Fruit fly (Drosophila melanogaster) whole organism, pupa: Measurements from ENCODE around the gene Galt.

ENCODE experiments used
- CG10348 ChIP-seq: fragments of 200-800 bp; sonication (Bioruptor generic); IDR thresholded peaks from 2 replicates; pipeline ENCODE4 v1.3.6; 2022; ENCODE audit warnings: missing biosample characterization, missing genetic modification characterization
- CG12605 ChIP-seq: fragments of 200-800 bp; sonication (Bioruptor generic); IDR thresholded peaks from 2 replicates; pipeline ENCODE4 v1.3.6; 2022; ENCODE audit warnings: missing biosample characterization, missing genetic modification characterization
- CG13204 ChIP-seq: fragments of 200-800 bp; sonication (Bioruptor generic); optimal IDR thresholded peaks from 2 replicates; lab custom pipeline; 2018; ENCODE audit warnings: missing biosample characterization, mild to moderate bottlenecking, missing genetic modification characterization, moderate library complexity
- CG14655 ChIP-seq: fragments of 200-800 bp; sonication (Bioruptor generic); optimal IDR thresholded peaks from 3 replicates; lab custom pipeline; 2017; ENCODE audit warnings: mild to moderate bottlenecking, missing biosample characterization, missing genetic modification reagents, missing genetic modification characterization
- CG15710 ChIP-seq: fragments of 200-800 bp; sonication (Bioruptor generic); optimal IDR thresholded peaks from 2 replicates; lab custom pipeline; 2018; ENCODE audit warnings: missing biosample characterization, mild to moderate bottlenecking, missing genetic modification characterization, moderate library complexity
- CG17806 ChIP-seq: fragments of 200-800 bp; sonication (Bioruptor generic); optimal IDR thresholded peaks from 2 replicates; lab custom pipeline; 2018; ENCODE audit warnings: missing biosample characterization, mild to moderate bottlenecking, missing genetic modification characterization, moderate library complexity
- CG32121 ChIP-seq: fragments of 200-800 bp; sonication (Bioruptor generic); IDR thresholded peaks from 2 replicates; pipeline ENCODE4 v1.3.6; 2022; ENCODE audit warnings: missing biosample characterization, missing genetic modification characterization
- CG34367 ChIP-seq: fragments of 200-800 bp; sonication (Bioruptor generic); optimal IDR thresholded peaks from 2 replicates; lab custom pipeline; 2018; ENCODE audit warnings: missing biosample characterization, mild to moderate bottlenecking, missing genetic modification characterization
- CG4496 ChIP-seq: fragments of 200-800 bp; sonication (Bioruptor generic); IDR thresholded peaks from 3 replicates; pipeline ENCODE4 v1.3.6; 2022; ENCODE audit warnings: missing biosample characterization, missing genetic modification characterization
- CG8159 ChIP-seq: fragments of 200-800 bp; sonication (Bioruptor generic); optimal IDR thresholded peaks from 3 replicates; lab custom pipeline; 2018; ENCODE audit warnings: missing biosample characterization, mild to moderate bottlenecking, missing genetic modification characterization, moderate library complexity
- CG8301 ChIP-seq: fragments of 200-800 bp; sonication (Bioruptor generic); optimal IDR thresholded peaks from 2 replicates; lab custom pipeline; 2018; ENCODE audit warnings: missing biosample characterization, mild to moderate bottlenecking, missing genetic modification characterization
- CG9948 ChIP-seq: fragments of 200-800 bp; sonication (Bioruptor generic); optimal IDR thresholded peaks from 2 replicates; lab custom pipeline; 2018; ENCODE audit warnings: missing biosample characterization, mild to moderate bottlenecking, missing genetic modification characterization, moderate library complexity
- D1 ChIP-seq: fragments of 200-800 bp; sonication (Bioruptor generic); optimal IDR thresholded peaks from 2 replicates; lab custom pipeline; 2018; ENCODE audit warnings: missing biosample characterization, mild to moderate bottlenecking, missing genetic modification characterization, moderate library complexity
- EcR ChIP-seq: fragments of 200-800 bp; sonication (Bioruptor generic); optimal IDR thresholded peaks from 3 replicates; lab custom pipeline; 2019; ENCODE audit warnings: missing biosample characterization, missing genetic modification characterization, mild to moderate bottlenecking, moderate library complexity, missing genetic modification reagents
- Ets98B ChIP-seq: fragments of 200-800 bp; sonication (Bioruptor generic); IDR thresholded peaks from 2 replicates; pipeline ENCODE4 v1.3.6; 2022; ENCODE audit warnings: missing biosample characterization, missing genetic modification characterization
- Pif1A ChIP-seq: fragments of 200-800 bp; sonication (Bioruptor generic); optimal IDR thresholded peaks from 3 replicates; lab custom pipeline; 2016; ENCODE audit warnings: missing biosample characterization, missing genetic modification characterization
- Pif1B ChIP-seq: fragments of 200-800 bp; sonication (Bioruptor generic); optimal IDR thresholded peaks from 3 replicates; lab custom pipeline; 2016; ENCODE audit warnings: missing biosample characterization, missing genetic modification characterization
- Snoo ChIP-seq: fragments of 200-800 bp; sonication (Bioruptor generic); optimal IDR thresholded peaks from 3 replicates; lab custom pipeline; 2017; ENCODE audit warnings: missing biosample characterization, mild to moderate bottlenecking, missing genetic modification characterization, inconsistent platforms
- fd96Ca ChIP-seq: fragments of 200-800 bp; sonication (Bioruptor generic); IDR thresholded peaks from 3 replicates; pipeline ENCODE4 v1.3.6; 2022; ENCODE audit warnings: missing biosample characterization, missing genetic modification characterization
- gl ChIP-seq: fragments of 200-800 bp; sonication (Bioruptor generic); optimal IDR thresholded peaks from 2 replicates; lab custom pipeline; 2018; ENCODE audit warnings: missing biosample characterization, mild to moderate bottlenecking, missing genetic modification characterization
- rn ChIP-seq: fragments of 200-800 bp; sonication (Bioruptor generic); IDR thresholded peaks from 2 replicates; pipeline ENCODE4 v1.3.6; 2022; ENCODE audit warnings: missing biosample characterization, missing genetic modification characterization

The Galt gene

DNA sequence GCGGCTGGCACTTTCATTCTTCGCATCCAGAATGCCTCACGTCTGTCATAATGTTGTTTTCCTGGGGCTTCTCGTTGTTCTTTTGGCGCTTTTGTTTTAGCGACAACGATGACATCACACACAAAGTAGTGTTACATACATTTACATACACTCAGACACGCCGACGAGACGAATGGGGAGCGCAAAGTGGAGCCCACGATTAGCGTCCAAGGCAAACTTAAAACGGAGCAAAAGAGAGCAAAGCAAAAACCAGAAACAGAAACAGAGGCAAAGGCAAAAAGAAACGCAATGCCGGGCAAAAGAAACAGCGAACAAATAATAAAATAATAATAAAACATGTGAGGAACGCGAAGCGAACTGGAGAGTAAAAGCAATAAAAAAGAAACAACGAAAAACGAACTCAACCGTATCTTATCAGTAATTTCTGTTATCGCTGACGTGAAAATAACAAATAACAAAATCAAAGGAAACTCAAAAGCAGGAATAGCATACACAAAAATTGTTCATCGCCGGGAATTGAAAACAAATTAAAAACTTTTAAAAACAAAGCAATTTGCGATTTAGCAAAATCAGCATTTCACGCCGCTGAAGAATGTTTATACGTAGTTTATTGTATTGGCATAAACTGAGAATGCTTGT lies 23.3 kb downstream of the Galt start:
- peak; percentile 17 for TF ChIP-seq Pif1B (GFP tag; lab: Kevin White, UChicago)
- no peak for TF ChIP-seq CG17806 (tag; lab: Kevin White, UChicago)
- peak; percentile 28 for TF ChIP-seq EcR
- TF ChIP-seq Ets98B (GFP tag; lab: Robert Waterston, UW) = no peak
- no peak for TF ChIP-seq CG32121 (GFP tag; lab: Robert Waterston, UW)
- no peak for TF ChIP-seq D1 (tag; lab: Kevin White, UChicago)
- TF ChIP-seq gl (tag; lab: Kevin White, UChicago) = peak; percentile 58
- no peak for TF ChIP-seq Snoo (tag; lab: Kevin White, UChicago)
- no peak for TF ChIP-seq CG34367 (tag; lab: Kevin White, UChicago)
- TF ChIP-seq CG13204 (GFP tag; lab: Kevin White, UChicago) = no peak
- TF ChIP-seq rn (GFP tag; lab: Robert Waterston, UW) = no peak
- TF ChIP-seq CG8159 = no peak
- no peak for TF ChIP-seq CG10348
- no peak for TF ChIP-seq CG9948 (tag; lab: Kevin White, UChicago)
- 0 out of 2 replicates have a peak, but pooled peaks have one; percentile 11 for TF ChIP-seq CG12605 (GFP tag; lab: Robert Waterston, UW)
- TF ChIP-seq Pif1A (GFP tag; lab: Kevin White, UChicago) = no peak
- TF ChIP-seq fd96Ca (GFP tag; lab: Robert Waterston, UW) = 0 out of 3 replicates have a peak, but pooled peaks have one; percentile 38
- peak; percentile 34; the same call in 1 of the 3 replicates for TF ChIP-seq CG4496
- no peak for TF ChIP-seq CG8301 (tag; lab: Kevin White, UChicago)
- TF ChIP-seq CG14655 (GFP tag; lab: Kevin White, UChicago) = no peak
- no peak for TF ChIP-seq CG15710

DNA sequence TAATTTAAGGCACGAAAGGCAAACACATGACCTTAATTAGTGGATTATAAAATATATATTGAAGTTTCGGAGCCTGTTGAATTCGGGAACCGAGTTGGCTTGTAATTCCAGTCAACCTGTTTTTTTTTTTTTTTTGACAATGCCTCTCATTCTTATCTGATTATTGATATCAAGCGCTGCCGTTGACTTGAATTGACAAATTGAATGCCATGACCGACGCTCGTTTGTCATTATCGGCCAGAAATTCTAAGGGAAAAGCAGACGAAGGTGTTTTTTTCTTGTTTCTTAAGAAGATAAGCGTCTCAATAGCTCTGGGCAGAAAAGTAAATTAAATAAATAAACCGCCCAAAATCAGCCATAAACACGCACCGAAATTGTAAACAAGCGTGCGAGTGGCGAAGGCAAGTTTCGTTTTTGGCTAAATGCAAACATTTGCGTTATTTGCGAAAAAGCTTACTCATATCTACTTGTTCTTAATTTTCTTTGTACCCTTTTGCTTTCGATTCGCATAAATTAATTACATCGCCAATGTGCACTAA lies 24.5 kb downstream of the Galt start:
- TF ChIP-seq CG17806 (tag; lab: Kevin White, UChicago) (no peak), EcR (no peak), CG13204 (GFP tag; lab: Kevin White, UChicago) (no peak), Pif1B (GFP tag; lab: Kevin White, UChicago) (no peak), CG14655 (GFP tag; lab: Kevin White, UChicago) (no peak), CG10348 (no peak), D1 (tag; lab: Kevin White, UChicago) (no peak)

DNA sequence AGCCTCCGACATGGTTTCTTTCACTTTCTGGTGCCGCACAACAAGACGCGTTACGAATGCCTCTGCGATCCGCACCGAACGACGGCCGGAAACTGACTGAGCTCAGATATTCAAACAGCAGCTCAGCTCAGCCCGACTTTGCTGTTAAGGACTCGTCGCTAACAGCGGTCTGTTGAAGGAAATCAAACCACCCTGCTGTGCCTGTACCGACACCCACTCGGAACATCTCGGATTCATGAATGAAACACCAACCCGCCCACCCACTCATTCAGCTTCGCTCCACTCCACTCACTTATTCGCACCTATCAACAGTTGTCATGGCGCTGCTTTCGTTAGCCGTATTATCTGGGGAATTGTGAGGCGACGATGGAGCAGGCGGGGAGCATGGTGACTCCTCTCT lies 35.5 kb downstream of the Galt start, which contains the start of gene Oatp26F:
Oatp26F (minus strand) TSS at position 101 of the 400 bp plus-strand sequence.
- no peak for TF ChIP-seq EcR
- TF ChIP-seq Snoo (tag; lab: Kevin White, UChicago) = no peak

DNA sequence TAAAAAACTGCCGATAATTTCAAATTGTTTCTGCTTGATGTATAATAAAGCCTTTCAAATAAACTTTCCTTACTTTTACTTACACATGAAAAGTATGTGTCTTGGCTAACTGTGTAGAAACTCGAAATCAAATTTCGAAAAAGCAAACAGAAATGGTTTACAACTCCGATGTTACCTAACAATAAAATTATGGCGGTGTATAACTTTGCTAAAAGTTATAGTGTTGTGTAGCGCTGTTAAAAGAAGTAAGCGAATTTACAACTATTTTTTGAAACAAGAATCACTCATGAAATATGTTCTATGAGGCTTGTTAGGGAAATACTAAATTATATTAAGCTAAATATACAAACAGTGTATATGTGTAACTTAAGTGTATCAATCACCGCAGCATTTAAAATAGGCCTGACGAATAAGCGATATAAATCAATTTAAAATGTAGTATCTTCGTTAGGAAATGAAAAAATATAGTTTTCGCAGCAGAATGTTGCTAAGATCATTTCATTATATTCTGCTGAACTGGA lies 45.1 kb downstream of the Galt start, which contains the start of gene CG34345:
CG34345 (plus strand) TSS at position 471 of the 521 bp plus-strand sequence.
- TF ChIP-seq Pif1B (GFP tag; lab: Kevin White, UChicago) (no peak), CG10348 (no peak), CG12605 (GFP tag; lab: Robert Waterston, UW) (no peak), D1 (tag; lab: Kevin White, UChicago) (peak; percentile 78), CG17806 (tag; lab: Kevin White, UChicago) (no peak), CG14655 (GFP tag; lab: Kevin White, UChicago) (no peak), fd96Ca (GFP tag; lab: Robert Waterston, UW) (no peak)

DNA sequence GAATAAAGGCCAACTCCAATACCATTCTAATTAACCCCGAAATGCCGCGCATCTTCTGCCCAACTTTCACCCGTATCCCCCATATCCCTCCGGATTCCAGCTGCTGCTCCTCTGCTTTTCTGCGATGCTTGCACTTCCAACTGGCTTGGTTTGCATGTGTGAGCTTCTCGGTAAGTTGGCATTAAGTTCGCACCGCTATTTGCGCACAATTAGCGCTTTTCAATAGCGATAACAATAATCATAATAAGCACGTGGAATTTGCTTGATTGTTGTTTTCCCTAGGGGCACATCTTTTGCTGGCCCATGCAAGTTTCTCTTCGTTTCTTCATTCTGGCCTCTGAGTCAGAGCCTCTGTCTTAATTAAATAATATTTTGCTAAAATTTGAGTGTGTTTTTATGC lies 45.8 kb downstream of the Galt start:
- TF ChIP-seq Pif1B (GFP tag; lab: Kevin White, UChicago) = no peak
- TF ChIP-seq CG8301 (tag; lab: Kevin White, UChicago) = no peak
- no peak for TF ChIP-seq EcR
- TF ChIP-seq CG15710 = no peak
- no peak for TF ChIP-seq CG14655 (GFP tag; lab: Kevin White, UChicago)
- no peak for TF ChIP-seq CG4496
- TF ChIP-seq CG17806 (tag; lab: Kevin White, UChicago) = no peak
- no peak for TF ChIP-seq Ets98B (GFP tag; lab: Robert Waterston, UW)
- no peak for TF ChIP-seq CG9948 (tag; lab: Kevin White, UChicago)
- TF ChIP-seq CG32121 (GFP tag; lab: Robert Waterston, UW) = no peak
- TF ChIP-seq CG13204 (GFP tag; lab: Kevin White, UChicago) = no peak
- TF ChIP-seq gl (tag; lab: Kevin White, UChicago) = no peak
- TF ChIP-seq fd96Ca (GFP tag; lab: Robert Waterston, UW) = no peak

DNA sequence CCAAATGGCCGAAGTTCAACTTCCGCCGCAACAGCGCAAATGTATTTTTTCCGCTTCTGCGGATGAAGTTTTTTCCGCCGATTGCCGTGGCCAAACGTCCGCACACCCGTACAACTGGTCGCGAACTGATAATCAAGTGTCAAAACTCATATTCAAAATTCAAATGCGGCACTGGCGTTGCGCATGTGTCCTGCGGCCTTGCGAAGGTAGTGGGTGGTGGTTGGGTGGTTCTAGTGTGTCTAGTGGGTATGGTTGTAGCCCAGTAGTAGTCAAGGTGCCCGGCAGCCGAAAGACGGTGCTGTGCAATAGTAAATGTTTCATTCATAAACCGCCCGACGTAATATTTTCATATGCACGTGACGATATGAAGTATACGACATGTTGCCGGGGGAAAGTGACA lies 46.2 kb downstream of the Galt start, which contains the start of gene DIP-iota:
DIP-iota (minus strand) TSS at position 101 of the 400 bp plus-strand sequence.
- TF ChIP-seq CG34367 (tag; lab: Kevin White, UChicago) (no peak), CG9948 (tag; lab: Kevin White, UChicago) (no peak), CG10348 (no peak), EcR (no peak), Snoo (tag; lab: Kevin White, UChicago) (no peak), gl (tag; lab: Kevin White, UChicago) (no peak), Ets98B (GFP tag; lab: Robert Waterston, UW) (no peak)
- TF ChIP-seq, all 21 proteins: peak for 0
